Worm (Caenorhabditis elegans): ENCODE measurements around the gene epg-4.
A peak's percentile ranks its signal among the peaks of the same experiment; 100 is the strongest.

- TF ChIP-seq nhr-11 (tag; optimal IDR thresholded peaks at IDR 0.05): no peak
- TF ChIP-seq zip-11 (GFP tag; IDR thresholded peaks at IDR 0.05): no peak
- no peak for TF ChIP-seq nhr-28 (tag; optimal IDR thresholded peaks at IDR 0.05)
- no peak for TF ChIP-seq fos-1 (tag; optimal IDR thresholded peaks at IDR 0.05)
- peak in 1 of 2 experiments; percentile 54 for TF ChIP-seq unc-62 (GFP tag; optimal IDR thresholded peaks at IDR 0.05 in 1 of 2)
- TF ChIP-seq unc-62 (tag; optimal IDR thresholded peaks at IDR 0.05): no peak
- no peak for TF ChIP-seq zag-1 (tag; optimal IDR thresholded peaks at IDR 0.05)
- TF ChIP-seq lin-15B (tag; optimal IDR thresholded peaks at IDR 0.05): no peak
- TF ChIP-seq fkh-10 (GFP tag; optimal IDR thresholded peaks at IDR 0.05): no peak
- no peak for TF ChIP-seq set-16 (GFP tag; IDR thresholded peaks at IDR 0.05)
- no peak for TF ChIP-seq unc-39 (tag; optimal IDR thresholded peaks at IDR 0.05)
- TF ChIP-seq ama-1 (optimal IDR thresholded peaks at IDR 0.05): no peak
- no peak for TF ChIP-seq F10B5.3 (tag; optimal IDR thresholded peaks at IDR 0.05)
- no peak for TF ChIP-seq mep-1 (tag; optimal IDR thresholded peaks at IDR 0.05)
- no peak for TF ChIP-seq lin-39 (tag; optimal IDR thresholded peaks at IDR 0.05)
These were observed 31.8 kb upstream of the epg-4 start for ce11 chrIII:7150162-7150561.
